Worm (Caenorhabditis elegans): ENCODE results near the gene F43D2.6.

DNA sequence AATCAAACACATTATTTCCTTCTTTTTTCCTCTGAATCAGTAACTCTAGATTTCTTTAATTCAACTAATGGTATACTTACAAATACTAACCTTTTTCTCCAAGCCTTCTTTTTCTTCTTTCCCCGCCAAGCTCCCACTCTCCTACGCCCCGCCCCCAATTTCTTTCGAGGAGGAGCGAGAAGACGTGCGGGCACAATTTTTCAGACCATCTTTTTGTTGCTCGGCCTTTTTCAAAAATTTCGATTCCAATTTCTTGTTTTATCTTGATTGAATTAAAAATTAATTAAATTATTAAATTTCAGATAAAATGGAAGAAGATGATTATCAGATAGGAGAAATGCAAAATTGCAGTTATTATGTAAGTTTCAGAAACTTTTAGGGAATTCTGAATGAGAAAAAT is 45.0 kb upstream of the F43D2.6 start, which contains the start of gene C47E8.3:
- no peak for TF ChIP-seq nfya-1 (tag; optimal IDR thresholded peaks at IDR 0.05; ENCODE audit: borderline replicate concordance, insufficient read depth)
- TF ChIP-seq ama-1 (optimal IDR thresholded peaks at IDR 0.05), result no peak
- TF ChIP-seq ama-1 (GFP tag; optimal IDR thresholded peaks at IDR 0.05), result no peak
- no peak for TF ChIP-seq C06A6.2 (GFP tag; conservative IDR thresholded peaks at IDR 0.05)
- TF ChIP-seq egl-44 (GFP tag; IDR thresholded peaks at IDR 0.05), result no peak
- no peak for TF ChIP-seq F57C9.4 (tag; optimal IDR thresholded peaks at IDR 0.05)
- TF ChIP-seq gei-17 (GFP tag; optimal IDR thresholded peaks at IDR 0.05), result no peak
- no peak for TF ChIP-seq somi-1 (GFP tag; optimal IDR thresholded peaks at IDR 0.05)
- TF ChIP-seq F39B2.1 (GFP tag; IDR thresholded peaks at IDR 0.05), result no peak
- TF ChIP-seq lin-26 (GFP tag; IDR thresholded peaks at IDR 0.05), result no peak
- TF ChIP-seq attf-6 (GFP tag; IDR thresholded peaks at IDR 0.05), result no peak

Data from whole organism, young adult.